Fruit fly (Drosophila melanogaster) whole organism, embryonic: Measurements from ENCODE around the gene eys.

Experiments used
- CG10366 ChIP-seq: fragments of 200-800 bp; sonication (Bioruptor generic); IDR thresholded peaks from 2 replicates; pipeline ENCODE4 v1.3.6; 2022; ENCODE audit warnings: missing biosample characterization, missing genetic modification characterization
- CG10543 ChIP-seq: fragments of 200-800 bp; sonication (Bioruptor generic); optimal IDR thresholded peaks from 3 replicates; lab custom pipeline; 2017; ENCODE audit warnings: missing biosample characterization, mild to moderate bottlenecking, missing genetic modification characterization, moderate library complexity
- CG12071 ChIP-seq: fragments of 200-800 bp; sonication (Bioruptor generic); optimal IDR thresholded peaks from 3 replicates; lab custom pipeline; 2018; ENCODE audit warnings: missing biosample characterization, mild to moderate bottlenecking, missing genetic modification characterization
- CG12769 ChIP-seq: fragments of 200-800 bp; sonication (Bioruptor generic); optimal IDR thresholded peaks from 2 replicates; lab custom pipeline; 2019; ENCODE audit warnings: missing biosample characterization, mild to moderate bottlenecking, missing genetic modification characterization, moderate library complexity
- CG16863 ChIP-seq: fragments of 200-800 bp; sonication (Bioruptor generic); optimal IDR thresholded peaks from 3 replicates; lab custom pipeline; 2016; ENCODE audit warnings: missing biosample characterization, missing genetic modification characterization
- CG17359 ChIP-seq: fragments of 200-800 bp; sonication (Bioruptor generic); optimal IDR thresholded peaks from 3 replicates; lab custom pipeline; 2018; ENCODE audit warnings: missing biosample characterization, mild to moderate bottlenecking, missing genetic modification characterization, moderate library complexity
- CG1792 ChIP-seq: fragments of 200-800 bp; sonication (Bioruptor generic); optimal IDR thresholded peaks from 2 replicates; lab custom pipeline; 2016; ENCODE audit warnings: missing biosample characterization, missing genetic modification characterization
- CG3281 ChIP-seq: fragments of 200-800 bp; sonication (Bioruptor generic); optimal IDR thresholded peaks from 3 replicates; lab custom pipeline; 2017; ENCODE audit warnings: missing biosample characterization, mild to moderate bottlenecking, missing genetic modification characterization
- CG4854 ChIP-seq: fragments of 200-800 bp; sonication (Bioruptor generic); optimal IDR thresholded peaks from 2 replicates; lab custom pipeline; 2016; ENCODE audit warnings: missing biosample characterization, missing genetic modification characterization, inconsistent platforms
- CG7963 ChIP-seq: fragments of 200-800 bp; sonication (Bioruptor generic); IDR thresholded peaks from 3 replicates; pipeline ENCODE4 v1.3.6; 2022; ENCODE audit warnings: missing biosample characterization, missing genetic modification characterization; ENCODE audit not compliant: partially characterized antibody
- CG8388 ChIP-seq: fragments of 200-800 bp; sonication (Bioruptor generic); optimal IDR thresholded peaks from 2 replicates; lab custom pipeline; 2019; ENCODE audit warnings: missing biosample characterization, mild to moderate bottlenecking, missing genetic modification characterization, moderate library complexity
- Dll ChIP-seq: fragments of 200-800 bp; sonication (Bioruptor generic); IDR thresholded peaks from 4 replicates; pipeline ENCODE4 v1.3.6; 2022; ENCODE audit warnings: missing biosample characterization, missing genetic modification characterization; ENCODE audit not compliant: partially characterized antibody
- Fer1 ChIP-seq: fragments of 200-800 bp; sonication (Bioruptor generic); optimal IDR thresholded peaks from 2 replicates; lab custom pipeline; 2017; ENCODE audit warnings: missing biosample characterization, mild to moderate bottlenecking, missing genetic modification characterization
- HHEX ChIP-seq: fragments of 200-800 bp; sonication (Bioruptor generic); optimal IDR thresholded peaks from 3 replicates; lab custom pipeline; 2017; ENCODE audit warnings: missing biosample characterization, mild to moderate bottlenecking, missing genetic modification characterization, missing genetic modification reagents
- HLH4C ChIP-seq: fragments of 200-800 bp; sonication (Bioruptor generic); IDR thresholded peaks from 3 replicates; pipeline ENCODE4 v1.3.6; 2022; ENCODE audit warnings: missing biosample characterization, missing genetic modification characterization; ENCODE audit not compliant: partially characterized antibody
- Hey ChIP-seq: fragments of 200-800 bp; sonication (Bioruptor generic); optimal IDR thresholded peaks from 3 replicates; lab custom pipeline; 2018; ENCODE audit warnings: missing biosample characterization, mild to moderate bottlenecking, missing genetic modification characterization
- Kr ChIP-seq: fragments of 200-800 bp; sonication (Bioruptor generic); optimal IDR thresholded peaks from 2 replicates; lab custom pipeline; 2017; ENCODE audit warnings: missing biosample characterization, mild to moderate bottlenecking, missing genetic modification characterization
- Lim3 ChIP-seq: fragments of 200-800 bp; sonication (Bioruptor generic); IDR thresholded peaks from 2 replicates; pipeline ENCODE4 v1.3.6; 2022; ENCODE audit warnings: missing biosample characterization, missing genetic modification characterization
- Nf-YA ChIP-seq: fragments of 200-800 bp; sonication (Bioruptor generic); IDR thresholded peaks from 2 replicates; pipeline ENCODE4 v1.3.6; 2022; ENCODE audit warnings: missing biosample characterization, missing genetic modification characterization
- Ravus ChIP-seq: fragments of 200-800 bp; sonication (Bioruptor generic); IDR thresholded peaks from 2 replicates; pipeline ENCODE4 v1.3.6; 2022; ENCODE audit warnings: missing biosample characterization, missing genetic modification characterization
- Side ChIP-seq: fragments of 200-800 bp; sonication (Bioruptor generic); optimal IDR thresholded peaks from 2 replicates; lab custom pipeline; 2016; ENCODE audit warnings: missing biosample characterization, missing genetic modification characterization
- Sox102F ChIP-seq: fragments of 200-800 bp; sonication (Bioruptor generic); optimal IDR thresholded peaks from 2 replicates; lab custom pipeline; 2018; ENCODE audit warnings: missing biosample characterization, mild to moderate bottlenecking, missing genetic modification characterization, moderate library complexity
- Spps ChIP-seq: fragments of 200-800 bp; sonication (Bioruptor generic); optimal IDR thresholded peaks from 2 replicates; lab custom pipeline; 2018; ENCODE audit warnings: missing biosample characterization, mild to moderate bottlenecking, missing genetic modification characterization
- Ssrp ChIP-seq: fragments of 200-800 bp; sonication (Bioruptor generic); optimal IDR thresholded peaks from 2 replicates; lab custom pipeline; 2018; ENCODE audit warnings: missing biosample characterization, mild to moderate bottlenecking, missing genetic modification characterization, moderate library complexity
- Xrp1 ChIP-seq: fragments of 200-800 bp; sonication (Bioruptor generic); IDR thresholded peaks from 2 replicates; pipeline ENCODE4 v1.3.6; 2022; ENCODE audit warnings: missing biosample characterization, missing genetic modification characterization
- bcd ChIP-seq: fragments of 200-800 bp; sonication (Bioruptor generic); optimal IDR thresholded peaks from 2 replicates; lab custom pipeline; 2017; ENCODE audit warnings: missing biosample characterization, mild to moderate bottlenecking, missing genetic modification characterization
- caup ChIP-seq: fragments of 200-800 bp; sonication (Bioruptor generic); optimal IDR thresholded peaks from 3 replicates; lab custom pipeline; 2017; ENCODE audit warnings: missing biosample characterization, mild to moderate bottlenecking, missing genetic modification characterization, moderate library complexity; ENCODE audit not compliant: severe bottlenecking
- crol ChIP-seq: fragments of 200-800 bp; sonication (Bioruptor generic); IDR thresholded peaks from 2 replicates; pipeline ENCODE4 v1.3.6; 2022; ENCODE audit warnings: missing biosample characterization, missing genetic modification characterization
- dati ChIP-seq: fragments of 200-800 bp; sonication (Bioruptor generic); IDR thresholded peaks from 2 replicates; pipeline ENCODE4 v1.3.6; 2022; ENCODE audit warnings: missing biosample characterization, missing genetic modification characterization
- disco-r ChIP-seq: fragments of 200-800 bp; sonication (Bioruptor generic); optimal IDR thresholded peaks from 2 replicates; lab custom pipeline; 2016; ENCODE audit warnings: missing biosample characterization, missing genetic modification characterization
- dpn ChIP-seq, 2 experiments: fragments of 200-800 bp; sonication (Bioruptor generic); optimal IDR thresholded peaks; 3 replicates each; lab custom pipeline; 2016; ENCODE audit warnings: missing biosample characterization in 2 of 2, missing genetic modification characterization in 2 of 2
- dysf ChIP-seq: fragments of 200-800 bp; sonication (Bioruptor generic); IDR thresholded peaks from 3 replicates; pipeline ENCODE4 v1.3.6; 2022; ENCODE audit warnings: missing biosample characterization, missing genetic modification characterization
- ems ChIP-seq: fragments of 200-800 bp; sonication (Bioruptor generic); optimal IDR thresholded peaks from 3 replicates; lab custom pipeline; 2016; ENCODE audit warnings: missing biosample characterization, missing genetic modification characterization
- ham ChIP-seq: fragments of 200-800 bp; sonication (Bioruptor generic); IDR thresholded peaks from 2 replicates; pipeline ENCODE4 v1.3.6; 2022; ENCODE audit warnings: missing biosample characterization, missing genetic modification characterization
- her ChIP-seq: fragments of 200-800 bp; sonication (Bioruptor generic); optimal IDR thresholded peaks from 2 replicates; lab custom pipeline; 2016; ENCODE audit warnings: missing biosample characterization, missing genetic modification characterization
- hth ChIP-seq: fragments of >200 bp; optimal IDR thresholded peaks from 2 replicates; lab custom pipeline; 2017; ENCODE audit warnings: inconsistent platforms
- kni ChIP-seq: fragments of 200-800 bp; sonication (Bioruptor generic); optimal IDR thresholded peaks from 3 replicates; lab custom pipeline; 2017; ENCODE audit warnings: mild to moderate bottlenecking, missing biosample characterization, missing genetic modification reagents, missing genetic modification characterization
- lbe ChIP-seq: fragments of 200-800 bp; sonication (Bioruptor generic); optimal IDR thresholded peaks from 2 replicates; lab custom pipeline; 2016; ENCODE audit warnings: missing biosample characterization, mild to moderate bottlenecking, missing genetic modification characterization
- odd ChIP-seq: fragments of 200-800 bp; sonication (Bioruptor generic); optimal IDR thresholded peaks from 2 replicates; lab custom pipeline; 2017; ENCODE audit warnings: missing biosample characterization, mild to moderate bottlenecking, missing genetic modification characterization
- p53 ChIP-seq: fragments of 200-800 bp; sonication (Bioruptor generic); optimal IDR thresholded peaks from 2 replicates; lab custom pipeline; 2016; ENCODE audit warnings: missing biosample characterization, missing genetic modification characterization
- ranshi ChIP-seq: fragments of 200-800 bp; sonication (Bioruptor generic); IDR thresholded peaks from 2 replicates; pipeline ENCODE4 v1.3.6; 2022; ENCODE audit warnings: missing biosample characterization, missing genetic modification characterization
- rib ChIP-seq: fragments of 200-800 bp; sonication (Bioruptor generic); IDR thresholded peaks from 2 replicates; pipeline ENCODE4 v1.3.6; 2022; ENCODE audit warnings: missing biosample characterization, missing genetic modification characterization
- sd ChIP-seq: fragments of 200-800 bp; sonication (Bioruptor generic); optimal IDR thresholded peaks from 3 replicates; lab custom pipeline; 2018; ENCODE audit warnings: missing biosample characterization, mild to moderate bottlenecking, missing genetic modification characterization, moderate library complexity
- slp2 ChIP-seq: fragments of 200-800 bp; sonication (Bioruptor generic); optimal IDR thresholded peaks from 2 replicates; lab custom pipeline; 2016; ENCODE audit warnings: missing biosample characterization, missing genetic modification characterization
- sr ChIP-seq: fragments of 200-800 bp; sonication (Bioruptor generic); IDR thresholded peaks from 3 replicates; pipeline ENCODE4 v1.3.6; 2022; ENCODE audit warnings: missing biosample characterization, missing genetic modification characterization
- tio ChIP-seq: fragments of 200-800 bp; sonication (Bioruptor generic); optimal IDR thresholded peaks from 2 replicates; lab custom pipeline; 2017; ENCODE audit warnings: missing biosample characterization, missing genetic modification characterization, inconsistent platforms
- vnd ChIP-seq: fragments of 200-800 bp; sonication (Bioruptor generic); IDR thresholded peaks from 3 replicates; pipeline ENCODE4 v1.3.6; 2022; ENCODE audit warnings: missing biosample characterization, missing genetic modification characterization; ENCODE audit not compliant: partially characterized antibody
- wor ChIP-seq: fragments of 200-800 bp; sonication (Bioruptor generic); IDR thresholded peaks from 2 replicates; pipeline ENCODE4 v1.3.6; 2022; ENCODE audit warnings: missing biosample characterization, missing genetic modification characterization
- yki ChIP-seq: fragments of >200 bp; optimal IDR thresholded peaks from 3 replicates; lab custom pipeline; 2018
- z ChIP-seq: fragments of 200-800 bp; sonication (Bioruptor generic); IDR thresholded peaks from 3 replicates; pipeline ENCODE4 v1.3.6; 2022; ENCODE audit warnings: missing biosample characterization, missing genetic modification characterization
- zfh1 ChIP-seq: fragments of 200-800 bp; sonication (Bioruptor generic); IDR thresholded peaks from 3 replicates; pipeline ENCODE4 v1.3.6; 2022; ENCODE audit warnings: missing biosample characterization, missing genetic modification characterization
- zfh2 ChIP-seq: fragments of 200-800 bp; sonication (Bioruptor generic); optimal IDR thresholded peaks from 2 replicates; lab custom pipeline; 2016; ENCODE audit warnings: missing biosample characterization, missing genetic modification characterization

The eys gene

DNA sequence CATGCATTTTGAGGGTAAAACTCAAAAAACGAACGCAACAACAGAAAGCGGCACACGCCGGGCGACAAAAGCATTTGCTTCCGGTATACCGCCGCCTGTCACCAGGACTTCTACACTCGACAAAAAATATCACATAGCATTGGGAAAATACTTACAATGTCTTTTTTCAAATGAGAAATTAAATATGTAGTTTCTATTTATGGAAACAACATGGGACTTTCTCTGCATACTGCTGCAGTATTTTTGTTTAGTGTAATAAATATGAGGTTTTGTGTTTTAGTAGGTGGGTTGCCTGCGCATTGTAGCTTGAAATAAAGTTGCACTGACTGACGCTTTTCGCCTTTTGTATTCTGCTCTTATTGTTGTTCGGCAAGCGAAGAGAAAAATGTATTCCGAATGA, 85.6 kb downstream of the eys start (continued):
- TF ChIP-seq kni (GFP tag; lab: Kevin White, UChicago) (no peak), ranshi (GFP tag; lab: Robert Waterston, UW) (peak; percentile 29; the same call in 1 of the 2 replicates), Hey (tag; lab: Kevin White, UChicago) (peak; percentile 49), Dll (GFP tag; lab: Robert Waterston, UW) (no peak), CG12071 (GFP tag; lab: Kevin White, UChicago) (no peak), HLH4C (no peak), Sox102F (peak; percentile 3), dpn (GFP tag; optimal IDR thresholded peaks at IDR 0.05; lab: Kevin White, UChicago) (peak in 1 of 2 experiments; percentile 7), bcd (GFP tag; lab: Kevin White, UChicago) (no peak), tio (GFP tag; lab: Kevin White, UChicago) (no peak), wor (GFP tag; lab: Robert Waterston, UW) (no peak), vnd (GFP tag; lab: Robert Waterston, UW) (no peak), slp2 (no peak), CG3281 (no peak), sr (GFP tag; lab: Robert Waterston, UW) (no peak), CG10543 (GFP tag; lab: Kevin White, UChicago) (no peak)
- TF ChIP-seq, all 482 proteins: peak for 24

DNA sequence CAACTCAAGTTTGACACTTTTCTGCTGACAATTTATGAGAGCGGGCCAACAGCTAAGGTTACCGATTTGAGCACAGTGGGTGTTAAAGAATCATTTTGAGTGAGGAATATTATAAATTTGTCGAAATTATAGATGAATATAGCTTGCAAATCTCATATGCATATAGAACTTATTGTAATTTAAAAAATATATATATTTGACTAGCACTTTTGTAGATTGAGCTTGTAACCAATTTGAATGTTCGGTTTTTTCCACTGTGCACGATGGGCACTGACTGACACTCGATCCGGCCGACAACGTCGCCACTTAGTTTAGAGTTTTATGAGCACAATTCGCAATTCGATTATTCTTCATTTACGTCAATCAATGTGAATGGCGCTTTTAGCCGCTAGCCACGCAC, 87.0 kb downstream of the eys start:
- no peak for TF ChIP-seq Lim3 (GFP tag; lab: Robert Waterston, UW)
- no peak for TF ChIP-seq hth (lab: Kevin White, UChicago)
- TF ChIP-seq rib (GFP tag; lab: Robert Waterston, UW): no peak
- no peak for TF ChIP-seq her (GFP tag; lab: Kevin White, UChicago)
- TF ChIP-seq yki: no peak
- no peak for TF ChIP-seq Spps (tag; lab: Kevin White, UChicago)
- no peak for TF ChIP-seq ham (GFP tag; lab: Robert Waterston, UW)
- TF ChIP-seq crol (GFP tag; lab: Robert Waterston, UW): no peak
- no peak for TF ChIP-seq CG1792 (GFP tag; lab: Kevin White, UChicago)
- no peak for TF ChIP-seq z
- no peak for TF ChIP-seq CG12769 (tag; lab: Kevin White, UChicago)
- TF ChIP-seq disco-r (GFP tag; lab: Kevin White, UChicago): no peak
- peak; percentile 11; the same call in 1 of the 2 replicates for TF ChIP-seq CG10366 (GFP tag; lab: Robert Waterston, UW)
- no peak for TF ChIP-seq sd (tag; lab: Kevin White, UChicago)
- no peak for TF ChIP-seq Ravus (GFP tag; lab: Robert Waterston, UW)
- no peak for TF ChIP-seq CG7963 (GFP tag; lab: Robert Waterston, UW)
- TF ChIP-seq Nf-YA (GFP tag; lab: Robert Waterston, UW): no peak
- no peak for TF ChIP-seq lbe (GFP tag; lab: Kevin White, UChicago)
- no peak for TF ChIP-seq caup (GFP tag; lab: Kevin White, UChicago)
- no peak for TF ChIP-seq Kr (GFP tag; lab: Kevin White, UChicago)
- TF ChIP-seq Ssrp (tag; lab: Kevin White, UChicago): no peak
- TF ChIP-seq odd (GFP tag; lab: Kevin White, UChicago): no peak
- TF ChIP-seq CG16863: no peak
- TF ChIP-seq p53 (GFP tag; lab: Kevin White, UChicago): no peak
- TF ChIP-seq dati (GFP tag; lab: Robert Waterston, UW): no peak
- TF ChIP-seq CG4854 (GFP tag; lab: Kevin White, UChicago): no peak
- TF ChIP-seq zfh2: no peak
- peak; percentile 29; the same call in 1 of the 2 replicates for TF ChIP-seq Xrp1 (GFP tag; lab: Robert Waterston, UW)
- no peak for TF ChIP-seq ems
- no peak for TF ChIP-seq Side (GFP tag; lab: Kevin White, UChicago)
- TF ChIP-seq CG8388 (GFP tag; lab: Kevin White, UChicago): peak; percentile 23
- no peak for TF ChIP-seq zfh1 (GFP tag; lab: Robert Waterston, UW)
- no peak for TF ChIP-seq dysf
- TF ChIP-seq CG17359: peak; percentile 14
- TF ChIP-seq HHEX (GFP tag; lab: Kevin White, UChicago): no peak
- TF ChIP-seq Fer1 (GFP tag; lab: Kevin White, UChicago): no peak
